Fruit fly (Drosophila melanogaster) S2 (cell line): ENCODE data around the gene Ppat-Dpck.

Experiments
- CG8478 ChIP-seq: fragments of >200 bp; optimal IDR thresholded peaks from 2 replicates; lab custom pipeline; 2018
- CTCF ChIP-seq, 2 experiments: fragments of >200 bp; optimal IDR thresholded peaks; 2 replicates each; lab custom pipeline; 2018

dm6 chr3L:5809642-5810279 lies 41.2 kb upstream of the Ppat-Dpck start:
- TF ChIP-seq CG8478 (no peak), CTCF (optimal IDR thresholded peaks at IDR 0.05; lab: Kevin White, UChicago) (no peak)
